Fruit fly (Drosophila melanogaster): ENCODE measurements around the gene lost.
A peak's percentile ranks its signal among the peaks of the same experiment; 100 is the strongest.

The lost gene

DNA sequence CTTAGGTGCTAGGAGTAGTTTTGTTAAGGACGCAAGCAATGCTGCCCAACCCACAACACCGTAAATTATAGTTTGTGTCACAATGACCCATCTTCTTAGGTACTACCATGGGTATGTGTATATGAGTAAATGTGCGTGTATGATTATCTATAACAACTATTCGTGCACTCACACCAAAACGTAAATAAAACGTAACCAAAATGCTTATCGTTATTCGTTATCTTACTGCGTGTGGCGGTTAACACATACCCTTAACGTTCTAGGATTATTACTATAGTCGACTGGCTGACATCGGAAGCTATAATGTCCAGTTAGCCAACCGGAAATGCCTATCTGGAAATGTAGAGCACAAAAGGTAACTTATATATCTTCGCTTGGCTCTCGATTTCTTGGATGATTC lies 42.2 kb downstream of the lost start:
- TF ChIP-seq dl (GFP tag; optimal IDR thresholded peaks at IDR 0.05; ENCODE audit: insufficient read depth in 1 of 2, partially characterized antibody in 2 of 2): no peak
- no peak for TF ChIP-seq tai (GFP tag; optimal IDR thresholded peaks at IDR 0.05)
- TF ChIP-seq HLH106 (tag; optimal IDR thresholded peaks at IDR 0.05): no peak
- no peak for TF ChIP-seq Hnf4 (GFP tag; optimal IDR thresholded peaks at IDR 0.05)
- TF ChIP-seq Sp1 (GFP tag; optimal IDR thresholded peaks at IDR 0.05): no peak
- TF ChIP-seq Rel (GFP tag; optimal IDR thresholded peaks at IDR 0.05): no peak
- TF ChIP-seq Rel (tag; optimal IDR thresholded peaks at IDR 0.05): no peak
- no peak for TF ChIP-seq Dfd (GFP tag; optimal IDR thresholded peaks at IDR 0.05)
- TF ChIP-seq dsf (GFP tag; optimal IDR thresholded peaks at IDR 0.05; ENCODE audit: borderline replicate concordance): no peak
- no peak for TF ChIP-seq CrebA (GFP tag; optimal IDR thresholded peaks at IDR 0.05; ENCODE audit: borderline replicate concordance)
- TF ChIP-seq CG32264 (GFP tag; optimal IDR thresholded peaks at IDR 0.05): no peak
- TF ChIP-seq Vsx2 (GFP tag; optimal IDR thresholded peaks at IDR 0.05; ENCODE audit: partially characterized antibody): no peak
- TF ChIP-seq Myc (optimal IDR thresholded peaks at IDR 0.05): no peak
- no peak for TF ChIP-seq woc (GFP tag; optimal IDR thresholded peaks at IDR 0.05)
- no peak for TF ChIP-seq ey (GFP tag; optimal IDR thresholded peaks at IDR 0.05)
- no peak for TF ChIP-seq sage (GFP tag; optimal IDR thresholded peaks at IDR 0.05)

DNA sequence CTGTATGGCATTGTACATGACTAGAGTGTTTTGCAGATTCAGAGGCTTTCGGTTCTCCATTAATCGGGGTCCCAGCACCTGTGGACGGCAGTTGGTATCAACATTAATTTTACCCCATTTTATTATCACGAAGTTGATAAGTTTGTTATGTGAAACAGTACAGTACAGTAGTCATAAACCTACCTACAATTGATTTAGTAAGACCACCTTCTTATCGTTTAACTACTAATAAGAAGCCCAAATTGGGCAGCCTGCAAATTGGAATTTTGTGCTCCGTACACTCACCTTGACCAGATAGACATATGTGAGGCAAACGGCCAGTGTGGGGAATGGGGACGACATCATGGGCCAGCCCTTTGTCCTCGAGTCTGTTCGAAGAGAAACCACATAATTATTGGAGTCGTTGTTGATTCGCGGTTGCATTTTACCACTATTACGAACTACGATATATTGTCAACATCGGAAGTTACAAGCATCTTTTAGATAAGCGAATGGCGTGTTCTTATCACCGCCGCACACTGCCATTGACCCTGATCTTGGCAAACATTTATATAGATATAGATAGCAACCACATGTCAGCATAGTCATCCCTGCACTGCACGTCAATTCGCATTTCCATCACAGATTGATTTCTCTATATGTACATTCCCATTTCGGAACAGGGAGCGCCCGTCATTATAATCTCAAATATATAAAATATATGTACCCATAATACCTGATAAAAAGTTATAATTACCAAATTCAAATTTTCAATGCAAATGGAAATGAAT lies 43.8 kb downstream of the lost start:
- no peak for TF ChIP-seq brk (GFP tag; optimal IDR thresholded peaks at IDR 0.05)
- no peak for TF ChIP-seq Rel (GFP tag; optimal IDR thresholded peaks at IDR 0.05)
- TF ChIP-seq Rel (tag; optimal IDR thresholded peaks at IDR 0.05): peak; percentile 50
- TF ChIP-seq lola (GFP tag; optimal IDR thresholded peaks at IDR 0.05): no peak
- no peak for TF ChIP-seq ey (GFP tag; optimal IDR thresholded peaks at IDR 0.05)
- peak; percentile 56 for TF ChIP-seq rgr (GFP tag; optimal IDR thresholded peaks at IDR 0.05)
- no peak for TF ChIP-seq GATAd (GFP tag; optimal IDR thresholded peaks at IDR 0.05)
- no peak for TF ChIP-seq CrebA (GFP tag; optimal IDR thresholded peaks at IDR 0.05; ENCODE audit: borderline replicate concordance)
- TF ChIP-seq pan (optimal IDR thresholded peaks at IDR 0.05): no peak
- no peak for TF ChIP-seq usp (GFP tag; optimal IDR thresholded peaks at IDR 0.05)

DNA sequence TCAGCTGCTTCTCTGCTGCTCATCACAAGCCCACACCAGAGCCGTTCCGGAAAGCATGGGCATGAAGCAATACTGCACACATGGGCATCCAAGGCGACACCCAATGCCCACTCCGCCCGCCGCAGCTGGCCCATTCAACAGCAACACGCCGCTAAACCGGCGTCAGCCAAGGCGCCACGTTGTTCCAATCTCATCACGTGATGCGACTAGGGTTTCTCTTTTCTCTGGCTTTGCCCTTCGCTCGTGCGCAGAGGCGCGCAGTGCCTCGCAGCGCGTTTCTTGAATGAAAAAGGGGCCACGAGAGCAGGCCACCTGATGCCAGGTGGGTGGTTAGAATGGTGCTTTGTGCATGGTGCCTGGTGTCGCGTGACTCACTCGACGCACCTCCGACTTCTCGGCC lies 46.4 kb downstream of the lost start:
- TF ChIP-seq OdsH (GFP tag; optimal IDR thresholded peaks at IDR 0.05) (no peak), br (GFP tag; optimal IDR thresholded peaks at IDR 0.05) (no peak), Sp1 (GFP tag; optimal IDR thresholded peaks at IDR 0.05) (no peak), dsf (GFP tag; optimal IDR thresholded peaks at IDR 0.05; ENCODE audit: borderline replicate concordance) (no peak), sage (GFP tag; optimal IDR thresholded peaks at IDR 0.05) (no peak), Dif (GFP tag; optimal IDR thresholded peaks at IDR 0.05; ENCODE audit: partially characterized antibody) (no peak), dl (GFP tag; optimal IDR thresholded peaks at IDR 0.05; ENCODE audit: insufficient read depth in 1 of 2, partially characterized antibody in 2 of 2) (no peak), lola (GFP tag; optimal IDR thresholded peaks at IDR 0.05) (no peak), ey (GFP tag; optimal IDR thresholded peaks at IDR 0.05) (no peak)

DNA sequence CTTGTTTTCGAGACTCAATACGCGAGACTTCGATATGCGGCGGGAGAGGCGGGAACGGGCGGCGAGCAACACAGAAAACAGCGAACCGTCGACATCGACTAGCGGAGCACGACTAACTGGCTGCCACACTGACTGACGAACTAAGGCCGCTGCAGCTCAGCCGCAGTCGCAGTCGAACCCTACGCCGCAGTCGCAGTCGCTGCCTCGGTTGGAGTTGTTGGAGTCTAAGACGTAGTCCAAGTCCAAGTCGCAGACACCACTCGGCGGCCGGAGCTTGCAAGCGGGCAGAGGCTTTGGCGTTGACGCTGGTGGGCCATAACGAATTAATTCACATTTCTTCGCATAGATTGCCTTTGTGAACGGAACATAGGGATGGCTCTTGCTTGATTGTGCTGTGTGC lies 47.8 kb downstream of the lost start:
- TF ChIP-seq Rel (GFP tag; optimal IDR thresholded peaks at IDR 0.05) (no peak), Rel (tag; optimal IDR thresholded peaks at IDR 0.05) (no peak), Mio (GFP tag; optimal IDR thresholded peaks at IDR 0.05) (no peak), Myc (optimal IDR thresholded peaks at IDR 0.05) (no peak), CrebA (GFP tag; optimal IDR thresholded peaks at IDR 0.05; ENCODE audit: borderline replicate concordance) (no peak), Dfd (GFP tag; optimal IDR thresholded peaks at IDR 0.05) (no peak), OdsH (GFP tag; optimal IDR thresholded peaks at IDR 0.05) (no peak), Hr78 (GFP tag; optimal IDR thresholded peaks at IDR 0.05) (no peak), fru (GFP tag; optimal IDR thresholded peaks at IDR 0.05) (no peak), woc (GFP tag; optimal IDR thresholded peaks at IDR 0.05) (no peak), lola (GFP tag; optimal IDR thresholded peaks at IDR 0.05) (no peak), Dif (GFP tag; optimal IDR thresholded peaks at IDR 0.05; ENCODE audit: partially characterized antibody) (no peak), usp (GFP tag; optimal IDR thresholded peaks at IDR 0.05) (no peak), pan (optimal IDR thresholded peaks at IDR 0.05) (no peak), N (GFP tag; optimal IDR thresholded peaks at IDR 0.05) (no peak), dsf (GFP tag; optimal IDR thresholded peaks at IDR 0.05; ENCODE audit: borderline replicate concordance) (no peak), dl (GFP tag; optimal IDR thresholded peaks at IDR 0.05; ENCODE audit: insufficient read depth in 1 of 2, partially characterized antibody in 2 of 2) (no peak), psq (GFP tag; optimal IDR thresholded peaks at IDR 0.05) (no peak)
